Worm (Caenorhabditis elegans) whole organism, L4 larva: ENCODE measurements around the gene C16D9.1.

Experiments
- aha-1 ChIP-seq: fragments of 150-350 bp; peaks from one replicate; lab custom pipeline; 2014; ENCODE audit warnings: missing biosample characterization, missing genetic modification characterization
- ama-1 ChIP-seq: fragments of 150-350 bp; optimal IDR thresholded peaks from 2 replicates; lab custom pipeline; 2014; ENCODE audit warnings: inconsistent platforms, mixed read lengths
- dve-1 ChIP-seq: sonication (generic microtip); optimal IDR thresholded peaks from 2 replicates; lab custom pipeline; 2017; ENCODE audit warnings: antibody characterized with exemption, mild to moderate bottlenecking, missing genetic modification characterization, missing compliant biosample characterization; ENCODE audit not compliant: insufficient read depth
- lin-13 ChIP-seq: fragments of 150-350 bp; optimal IDR thresholded peaks from 2 replicates; lab custom pipeline; 2014; ENCODE audit warnings: missing biosample characterization, missing genetic modification reagents, missing genetic modification characterization
- mxl-2 ChIP-seq: fragments of 200-800 bp; sonication (Bioruptor generic); conservative IDR thresholded peaks from 2 replicates; pipeline ENCODE4 v1.3.6; 2022; ENCODE audit warnings: missing genetic modification reagents, missing genetic modification characterization, missing compliant biosample characterization
- nhr-11 ChIP-seq: fragments of 150-350 bp; optimal IDR thresholded peaks from 2 replicates; lab custom pipeline; 2014; ENCODE audit warnings: missing biosample characterization, missing genetic modification characterization
- nhr-111 ChIP-seq: fragments of 200-800 bp; sonication (Bioruptor generic); optimal IDR thresholded peaks from 2 replicates; lab custom pipeline; 2018; ENCODE audit warnings: mild to moderate bottlenecking, missing genetic modification characterization, missing compliant biosample characterization
- pha-4 ChIP-seq, 2 experiments: fragments of 150-350 bp in 1 of 2; fragments of 200-800 bp in 1 of 2; sonication (Bioruptor generic) in 1 of 2; IDR thresholded peaks in 1 of 2; optimal IDR thresholded peaks in 1 of 2; 2 replicates each; pipeline versions ENCODE4 v1.3.6 to Lab custom; 2014 to 2022; ENCODE audit warnings: missing genetic modification characterization in 2 of 2, missing genetic modification reagents in 2 of 2, missing biosample characterization in 1 of 2, missing compliant biosample characterization in 1 of 2
- rbr-2 ChIP-seq: sonication (generic microtip); optimal IDR thresholded peaks from 2 replicates; lab custom pipeline; 2016; ENCODE audit warnings: missing genotype, missing genetic modification characterization, missing compliant biosample characterization
- unc-130 ChIP-seq: sonication (generic microtip); optimal IDR thresholded peaks from 2 replicates; lab custom pipeline; 2016; ENCODE audit warnings: missing genetic modification reagents, missing genetic modification characterization, missing compliant biosample characterization
- unc-39 ChIP-seq: sonication (generic microtip); optimal IDR thresholded peaks from 2 replicates; lab custom pipeline; 2017; ENCODE audit warnings: missing biosample characterization, missing genetic modification characterization
- unc-62 ChIP-seq, 3 experiments: fragments of 150-350 bp in 1 of 3; sonication (generic microtip); optimal IDR thresholded peaks in 2 of 3; peaks in 1 of 3; 1 replicate in 1 of 3; 2 replicates in 2 of 3; lab custom pipeline; 2014 to 2017; ENCODE audit warnings: missing biosample characterization in 3 of 3, missing genetic modification characterization in 3 of 3, missing genetic modification reagents in 3 of 3, missing genotype in 1 of 3
- zag-1 ChIP-seq: fragments of 150-350 bp; optimal IDR thresholded peaks from 2 replicates; lab custom pipeline; 2014; ENCODE audit warnings: missing biosample characterization, missing genetic modification characterization

- TF ChIP-seq lin-13 (GFP tag; lab: Kevin White, UChicago) (no peak), rbr-2 (tag; lab: Kevin White, UChicago) (no peak), ama-1 (no peak), nhr-111 (GFP tag; lab: Kevin White, UChicago) (no peak), aha-1 (peak; percentile 44), unc-62 (GFP tag; optimal IDR thresholded peaks at IDR 0.05 in 1 of 2; lab: Kevin White, UChicago) (peak in 1 of 2 experiments; percentile 69), unc-62 (tag; optimal IDR thresholded peaks at IDR 0.05; lab: Kevin White, UChicago) (no peak), unc-130 (GFP tag; lab: Kevin White, UChicago) (no peak), dve-1 (tag; lab: Kevin White, UChicago) (peak; percentile 25), pha-4 (GFP tag; IDR thresholded peaks at IDR 0.05; lab: Robert Waterston, UW) (no peak), pha-4 (tag; optimal IDR thresholded peaks at IDR 0.05; lab: Kevin White, UChicago) (no peak), unc-39 (tag; lab: Kevin White, UChicago) (no peak), zag-1 (tag; lab: Kevin White, UChicago) (no peak), mxl-2 (GFP tag; lab: Robert Waterston, UW) (no peak), nhr-11 (tag; lab: Kevin White, UChicago) (no peak)
These were observed 41.4 kb upstream of the C16D9.1 start, which contains the start of gene K07C11.8 for ce11 chrV:8217661-8218265.
